Worm (Caenorhabditis elegans): ENCODE data around the gene sel-9.

ce11 chrV:8266232-8266631, 36.1 kb downstream of the sel-9 start, which contains the start of gene F21F8.5:
- no peak for TF ChIP-seq W03F9.2 (tag; optimal IDR thresholded peaks at IDR 0.05)
- TF ChIP-seq dao-5 (tag; optimal IDR thresholded peaks at IDR 0.05) = no peak
- no peak for TF ChIP-seq him-1 (tag; optimal IDR thresholded peaks at IDR 0.05)
